Worm (Caenorhabditis elegans): Measurements from ENCODE around the gene ZC155.2.
A peak's percentile ranks its signal among the peaks of the same experiment; 100 is the strongest.
"Not testable (repeated sequence)": the region's sequence is repeated elsewhere in the genome, so short reads cannot be mapped to it uniquely, and the experiment has no call there.

ZC155.2 gene

ce11 chrIII:5203310-5203709 lies 15.5 kb upstream of the ZC155.2 start:
- TF ChIP-seq elt-3 (tag; optimal IDR thresholded peaks at IDR 0.05) = no peak
- TF ChIP-seq crh-2 (tag; optimal IDR thresholded peaks at IDR 0.05) = no peak

ce11 chrIII:5206861-5207414 lies 11.8 kb upstream of the ZC155.2 start, which contains the start of gene morc-1:
morc-1 (minus strand) TSS chrIII:5206911.
- TF ChIP-seq ztf-1 (GFP tag; conservative IDR thresholded peaks at IDR 0.05) (no peak), nhr-237 (tag; optimal IDR thresholded peaks at IDR 0.05) (no peak), dmd-4 (tag; optimal IDR thresholded peaks at IDR 0.05) (no peak)

- TF ChIP-seq peb-1 (tag; optimal IDR thresholded peaks at IDR 0.05) (no peak), aly-2 (tag; optimal IDR thresholded peaks at IDR 0.05) (no peak), lsy-2 (tag; optimal IDR thresholded peaks at IDR 0.05) (peak in 1 of 2 experiments; percentile 8), nhr-10 (tag; optimal IDR thresholded peaks at IDR 0.05) (no peak)
Observed at ce11 chrIII:5208992-5209391, 9.8 kb upstream of the ZC155.2 start, which contains the start of gene syx-16. syx-16 (minus strand) TSS chrIII:5209109.

ce11 chrIII:5210269-5210668 lies 8.5 kb upstream of the ZC155.2 start:
- no peak for TF ChIP-seq sem-4 (tag; optimal IDR thresholded peaks at IDR 0.05)
- TF ChIP-seq nhr-77 (tag; optimal IDR thresholded peaks at IDR 0.05) = no peak
- TF ChIP-seq R02D3.7 (tag; optimal IDR thresholded peaks at IDR 0.05) = no peak
- TF ChIP-seq peb-1 (tag; optimal IDR thresholded peaks at IDR 0.05) = no peak
- no peak for TF ChIP-seq Y55F3AM.14 (GFP tag; optimal IDR thresholded peaks at IDR 0.05)
- no peak for TF ChIP-seq lin-11 (tag; optimal IDR thresholded peaks at IDR 0.05)
- TF ChIP-seq lin-39 (tag; optimal IDR thresholded peaks at IDR 0.05) = no peak
- no peak for TF ChIP-seq nhr-25 (tag; optimal IDR thresholded peaks at IDR 0.05)
- TF ChIP-seq aly-2 (tag; optimal IDR thresholded peaks at IDR 0.05) = no peak
- no peak for TF ChIP-seq dmd-4 (tag; optimal IDR thresholded peaks at IDR 0.05)
- TF ChIP-seq nhr-11 (tag; optimal IDR thresholded peaks at IDR 0.05) = no peak
- no peak for TF ChIP-seq nhr-23 (tag; optimal IDR thresholded peaks at IDR 0.05)
- TF ChIP-seq ztf-4 (tag; optimal IDR thresholded peaks at IDR 0.05) = no peak
- no peak for TF ChIP-seq C34F6.9 (tag; optimal IDR thresholded peaks at IDR 0.05)
- TF ChIP-seq crh-2 (tag; optimal IDR thresholded peaks at IDR 0.05) = no peak
- TF ChIP-seq elt-3 (tag; optimal IDR thresholded peaks at IDR 0.05) = no peak
- no peak for TF ChIP-seq gmeb-1 (tag; optimal IDR thresholded peaks at IDR 0.05)
- TF ChIP-seq ceh-16 (tag; optimal IDR thresholded peaks at IDR 0.05) = no peak
- TF ChIP-seq egl-27 (tag; optimal IDR thresholded peaks at IDR 0.05) = no peak

- TF ChIP-seq unc-55 (GFP tag; optimal IDR thresholded peaks at IDR 0.05) (peak; percentile 10), nhr-21 (tag; optimal IDR thresholded peaks at IDR 0.05) (peak; percentile 65), egl-27 (tag; optimal IDR thresholded peaks at IDR 0.05) (peak; percentile 7), lsy-2 (tag; optimal IDR thresholded peaks at IDR 0.05) (peak in 1 of 2 experiments; percentile 58), sma-9 (GFP tag; optimal IDR thresholded peaks at IDR 0.05) (peak; percentile 52), nhr-129 (tag; optimal IDR thresholded peaks at IDR 0.05) (peak; percentile 37), lin-13 (GFP tag; optimal IDR thresholded peaks at IDR 0.05) (peak; percentile 25), F13H6.1 (tag; optimal IDR thresholded peaks at IDR 0.05) (peak; percentile 58), fos-1 (tag; optimal IDR thresholded peaks at IDR 0.05) (peak; percentile 63), crh-2 (tag; optimal IDR thresholded peaks at IDR 0.05) (peak; percentile 18), gmeb-1 (tag; optimal IDR thresholded peaks at IDR 0.05) (peak; percentile 21)
- not testable (repeated sequence) for TF ChIP-seq sma-9 (tag; optimal IDR thresholded peaks at IDR 0.05)
Observed at ce11 chrIII:5211137-5211648, 7.6 kb upstream of the ZC155.2 start.

- no peak for TF ChIP-seq crh-2 (tag; optimal IDR thresholded peaks at IDR 0.05)
- no peak for TF ChIP-seq mdl-1 (tag; optimal IDR thresholded peaks at IDR 0.05)
- TF ChIP-seq snpc-4 (tag; optimal IDR thresholded peaks at IDR 0.05) = no peak
- TF ChIP-seq ztf-4 (tag; optimal IDR thresholded peaks at IDR 0.05) = no peak
- TF ChIP-seq unc-62 (GFP tag; optimal IDR thresholded peaks at IDR 0.05) = no peak
- TF ChIP-seq alr-1 (tag; optimal IDR thresholded peaks at IDR 0.05) = no peak
- TF ChIP-seq skn-1 (tag; optimal IDR thresholded peaks at IDR 0.05) = no peak
- no peak for TF ChIP-seq F13H6.1 (tag; optimal IDR thresholded peaks at IDR 0.05)
- TF ChIP-seq C34F6.9 (tag; optimal IDR thresholded peaks at IDR 0.05) = no peak
- TF ChIP-seq ceh-82 (tag; optimal IDR thresholded peaks at IDR 0.05) = no peak
- no peak for TF ChIP-seq unc-55 (GFP tag; optimal IDR thresholded peaks at IDR 0.05)
Observed at ce11 chrIII:5214162-5214561, 4.6 kb upstream of the ZC155.2 start.
